Worm (Caenorhabditis elegans): Measurements from ENCODE around the gene suca-1.

The suca-1 gene

DNA sequence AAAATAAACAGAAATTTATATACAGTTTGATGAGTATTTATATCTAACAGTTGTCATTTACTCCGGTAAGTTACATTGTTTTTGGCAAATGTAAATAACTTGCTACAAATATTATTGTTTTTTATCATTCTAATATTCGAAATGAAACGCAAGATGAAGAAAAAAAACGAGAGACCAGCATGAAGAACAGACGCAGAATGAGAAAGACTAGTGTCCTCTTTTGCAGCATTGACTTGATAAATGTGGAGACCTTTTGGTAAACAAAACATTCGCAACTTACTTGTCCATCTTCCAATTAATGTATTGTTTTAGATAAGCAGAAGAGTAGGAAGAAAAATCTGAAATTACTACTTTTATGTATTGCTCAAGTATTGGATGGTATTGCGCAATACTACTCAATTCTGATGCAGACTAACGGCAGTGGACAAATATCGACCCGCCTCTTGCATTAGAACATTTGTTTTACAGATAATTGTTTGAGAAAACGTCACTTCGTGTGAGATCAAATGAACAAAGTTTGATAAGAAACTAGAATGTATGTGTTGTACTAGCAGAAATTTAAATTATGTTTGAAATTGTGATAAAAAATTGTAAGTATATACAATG is 22.7 kb downstream of the suca-1 start, which contains the start of gene pgp-6:
Gene pgp-6, minus strand, starts transcription at position 288 of the 606 bp plus-strand sequence.
- TF ChIP-seq ztf-29 (GFP tag; IDR thresholded peaks at IDR 0.05) = no peak
- no peak for TF ChIP-seq tab-1 (GFP tag; IDR thresholded peaks at IDR 0.05)
- no peak for TF ChIP-seq ztf-23 (GFP tag; IDR thresholded peaks at IDR 0.05)
- no peak for TF ChIP-seq klf-2 (GFP tag; conservative IDR thresholded peaks at IDR 0.05)
- no peak for TF ChIP-seq ref-1 (GFP tag; conservative IDR thresholded peaks at IDR 0.05)
- no peak for TF ChIP-seq T22C8.4 (GFP tag; IDR thresholded peaks at IDR 0.05)
- no peak for TF ChIP-seq flt-1 (GFP tag; IDR thresholded peaks at IDR 0.05)
- no peak for TF ChIP-seq med-1 (GFP tag; optimal IDR thresholded peaks at IDR 0.05; ENCODE audit: insufficient read depth)
- no peak for TF ChIP-seq cog-1 (tag; optimal IDR thresholded peaks at IDR 0.05)

DNA sequence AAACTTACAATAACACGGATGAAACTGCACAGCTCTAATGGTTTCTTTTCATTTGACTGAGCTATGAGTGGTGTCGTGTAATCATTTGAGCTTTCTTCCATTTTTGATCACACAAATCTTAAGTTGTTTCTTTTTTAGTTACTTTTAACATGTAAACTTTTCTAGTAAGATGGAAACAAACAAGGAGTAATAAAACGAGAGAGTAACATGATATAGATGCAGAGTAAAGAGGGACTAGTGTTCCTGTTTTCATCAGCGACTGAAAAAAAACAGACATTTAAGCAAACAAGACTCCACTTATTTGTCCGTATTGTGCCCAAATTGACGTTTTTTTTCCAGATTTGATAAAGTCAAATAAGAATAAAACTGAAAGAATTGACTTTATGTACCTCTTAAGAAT is 29.8 kb downstream of the suca-1 start, which contains the start of gene pgp-7:
Gene pgp-7, minus strand, starts transcription at position 101 of the 400 bp plus-strand sequence.
- TF ChIP-seq flt-1 (GFP tag; IDR thresholded peaks at IDR 0.05) (no peak), ztf-29 (GFP tag; IDR thresholded peaks at IDR 0.05) (no peak), med-1 (GFP tag; optimal IDR thresholded peaks at IDR 0.05; ENCODE audit: insufficient read depth) (no peak), T22C8.4 (GFP tag; IDR thresholded peaks at IDR 0.05) (no peak), tab-1 (GFP tag; IDR thresholded peaks at IDR 0.05) (no peak), cog-1 (tag; optimal IDR thresholded peaks at IDR 0.05) (no peak), klf-2 (GFP tag; conservative IDR thresholded peaks at IDR 0.05) (no peak), ztf-23 (GFP tag; IDR thresholded peaks at IDR 0.05) (no peak), ref-1 (GFP tag; conservative IDR thresholded peaks at IDR 0.05) (no peak)

DNA sequence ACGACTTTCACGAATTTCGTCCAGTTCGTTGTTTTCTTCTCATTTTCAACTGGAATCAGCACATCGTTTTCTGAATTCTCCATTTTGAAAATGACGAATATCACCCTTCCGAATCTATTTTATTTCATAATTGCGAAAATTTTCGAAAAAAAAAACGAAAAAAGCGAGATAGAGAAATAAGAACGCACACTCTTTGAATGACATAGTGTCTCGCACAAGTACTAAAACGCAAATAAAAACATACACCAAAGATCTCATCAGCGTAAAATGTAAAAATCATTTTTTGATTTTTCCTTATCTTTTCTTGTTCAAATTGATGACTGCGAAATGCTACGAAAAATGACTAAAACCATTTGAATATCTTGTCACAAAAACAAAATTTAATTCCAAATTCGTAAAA is 35.6 kb downstream of the suca-1 start, which contains the start of gene pgp-8:
Gene pgp-8, minus strand, starts transcription at position 101 of the 400 bp plus-strand sequence.
- TF ChIP-seq ztf-29 (GFP tag; IDR thresholded peaks at IDR 0.05) (no peak), klf-2 (GFP tag; conservative IDR thresholded peaks at IDR 0.05) (no peak), flt-1 (GFP tag; IDR thresholded peaks at IDR 0.05) (no peak), ztf-23 (GFP tag; IDR thresholded peaks at IDR 0.05) (no peak), med-1 (GFP tag; optimal IDR thresholded peaks at IDR 0.05; ENCODE audit: insufficient read depth) (no peak), cog-1 (tag; optimal IDR thresholded peaks at IDR 0.05) (no peak), ref-1 (GFP tag; conservative IDR thresholded peaks at IDR 0.05) (no peak), T22C8.4 (GFP tag; IDR thresholded peaks at IDR 0.05) (no peak), tab-1 (GFP tag; IDR thresholded peaks at IDR 0.05) (no peak)

DNA sequence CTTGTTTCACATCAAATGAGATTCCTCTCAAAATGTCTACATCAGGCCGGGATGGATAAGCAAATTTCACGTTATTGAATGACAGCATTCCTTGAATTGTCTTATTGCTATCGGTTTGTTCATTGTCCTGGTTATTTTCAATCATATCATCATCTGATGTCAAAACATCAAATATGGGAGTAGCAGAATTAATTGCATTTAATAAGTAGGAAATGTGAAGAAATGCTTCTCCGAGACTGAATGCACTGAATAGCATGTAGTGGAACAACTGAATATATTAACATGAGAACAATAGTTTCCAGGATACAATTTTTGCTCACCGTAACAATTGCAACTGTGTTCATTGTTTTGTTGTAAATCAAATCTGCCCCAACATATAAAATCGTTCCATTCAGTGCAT is 37.3 kb downstream of the suca-1 start:
- no peak for TF ChIP-seq cog-1 (tag; optimal IDR thresholded peaks at IDR 0.05)
- TF ChIP-seq ztf-23 (GFP tag; IDR thresholded peaks at IDR 0.05) = no peak
- TF ChIP-seq ztf-29 (GFP tag; IDR thresholded peaks at IDR 0.05) = no peak
- TF ChIP-seq T22C8.4 (GFP tag; IDR thresholded peaks at IDR 0.05) = no peak
- no peak for TF ChIP-seq tab-1 (GFP tag; IDR thresholded peaks at IDR 0.05)
- TF ChIP-seq med-1 (GFP tag; optimal IDR thresholded peaks at IDR 0.05; ENCODE audit: insufficient read depth) = no peak
- TF ChIP-seq flt-1 (GFP tag; IDR thresholded peaks at IDR 0.05) = no peak
- no peak for TF ChIP-seq ref-1 (GFP tag; conservative IDR thresholded peaks at IDR 0.05)
- no peak for TF ChIP-seq klf-2 (GFP tag; conservative IDR thresholded peaks at IDR 0.05)

DNA sequence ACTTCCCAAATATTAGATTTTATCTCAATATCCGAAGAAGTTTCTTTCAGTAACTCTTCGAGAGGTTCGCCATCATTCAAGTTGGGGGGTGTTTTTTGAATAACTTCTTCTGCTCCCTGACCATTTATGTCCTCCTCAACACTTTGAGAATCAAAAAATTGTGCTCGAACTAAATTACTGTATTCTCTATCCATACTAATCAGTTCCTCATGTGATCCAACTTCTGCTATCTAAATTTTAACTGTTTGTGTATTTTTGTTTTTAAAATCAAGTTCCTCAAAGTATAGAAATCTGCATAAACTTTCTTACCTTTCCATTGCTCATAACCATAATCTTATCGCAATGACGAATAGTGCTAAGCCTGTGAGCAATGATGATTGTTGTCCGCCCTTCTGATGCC is 38.2 kb downstream of the suca-1 start:
- TF ChIP-seq flt-1 (GFP tag; IDR thresholded peaks at IDR 0.05) (no peak), cog-1 (tag; optimal IDR thresholded peaks at IDR 0.05) (no peak)

DNA sequence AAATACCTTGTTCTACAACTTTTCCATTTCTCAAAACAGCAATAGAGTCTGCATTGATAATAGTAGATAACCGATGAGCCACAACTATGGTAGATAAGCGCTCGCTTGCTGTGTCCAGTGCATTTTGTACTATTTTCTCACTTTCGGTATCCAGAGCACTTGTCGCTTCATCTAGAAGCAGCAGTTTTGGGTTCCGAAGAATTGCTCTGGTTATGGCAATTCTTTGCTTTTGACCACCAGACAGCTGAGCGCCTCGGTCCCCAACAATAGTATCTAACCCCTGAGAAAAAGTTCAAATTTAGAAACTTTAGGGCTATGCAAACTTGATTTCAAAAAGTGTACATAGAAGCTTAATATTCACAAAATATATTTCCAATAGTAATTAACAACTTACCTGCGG is 40.3 kb downstream of the suca-1 start:
- TF ChIP-seq cog-1 (tag; optimal IDR thresholded peaks at IDR 0.05) = no peak

DNA sequence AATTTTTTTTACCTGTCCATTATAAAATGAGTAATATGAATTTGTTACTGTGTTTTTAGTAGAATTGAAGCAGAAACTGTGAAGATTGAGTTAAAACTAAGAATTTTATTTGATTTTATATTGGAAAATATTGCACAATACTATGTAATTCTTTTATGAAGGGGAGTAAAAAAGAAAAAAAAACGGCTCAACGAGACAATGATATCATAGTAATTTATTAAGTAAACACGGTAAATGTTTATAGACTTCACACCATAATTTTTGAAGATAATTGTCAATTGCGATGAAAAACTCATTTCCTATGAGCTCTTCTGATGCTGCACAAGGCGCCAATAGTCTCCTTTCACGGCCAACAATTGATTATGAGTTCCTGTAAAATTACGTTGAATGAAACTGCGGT is 40.7 kb downstream of the suca-1 start, which contains the start of gene pgp-5:
Gene pgp-5, minus strand, starts transcription at position 87 of the 400 bp plus-strand sequence.
- no peak for TF ChIP-seq ref-1 (GFP tag; conservative IDR thresholded peaks at IDR 0.05)
- TF ChIP-seq klf-2 (GFP tag; conservative IDR thresholded peaks at IDR 0.05) = no peak
- TF ChIP-seq ztf-29 (GFP tag; IDR thresholded peaks at IDR 0.05) = no peak
- TF ChIP-seq ztf-23 (GFP tag; IDR thresholded peaks at IDR 0.05) = no peak
- no peak for TF ChIP-seq T22C8.4 (GFP tag; IDR thresholded peaks at IDR 0.05)
- no peak for TF ChIP-seq cog-1 (tag; optimal IDR thresholded peaks at IDR 0.05)
- TF ChIP-seq tab-1 (GFP tag; IDR thresholded peaks at IDR 0.05) = no peak
- TF ChIP-seq flt-1 (GFP tag; IDR thresholded peaks at IDR 0.05) = no peak
- no peak for TF ChIP-seq med-1 (GFP tag; optimal IDR thresholded peaks at IDR 0.05; ENCODE audit: insufficient read depth)

DNA sequence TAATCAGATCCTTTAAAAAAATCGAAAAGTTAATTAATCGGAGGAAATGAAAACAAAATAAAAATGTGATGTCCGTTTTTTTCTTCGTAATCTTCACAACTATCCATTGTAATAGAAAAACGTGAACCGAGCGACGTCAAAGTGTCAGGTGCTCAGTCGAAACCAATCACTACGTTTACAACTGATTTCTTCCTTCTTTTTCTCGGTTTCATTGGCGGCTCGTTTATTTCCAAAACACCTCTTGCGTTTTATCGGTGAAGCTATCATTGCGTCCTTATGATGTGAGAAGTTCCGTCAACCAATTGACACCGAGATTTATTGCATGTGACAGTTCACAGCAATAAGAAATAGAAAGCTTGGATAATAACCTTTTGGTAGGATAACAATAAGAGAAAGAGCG is 46.6 kb downstream of the suca-1 start:
- TF ChIP-seq flt-1 (GFP tag; IDR thresholded peaks at IDR 0.05) (no peak), T22C8.4 (GFP tag; IDR thresholded peaks at IDR 0.05) (no peak), cog-1 (tag; optimal IDR thresholded peaks at IDR 0.05) (no peak), ztf-23 (GFP tag; IDR thresholded peaks at IDR 0.05) (no peak), ztf-29 (GFP tag; IDR thresholded peaks at IDR 0.05) (no peak), ref-1 (GFP tag; conservative IDR thresholded peaks at IDR 0.05) (no peak), klf-2 (GFP tag; conservative IDR thresholded peaks at IDR 0.05) (no peak), tab-1 (GFP tag; IDR thresholded peaks at IDR 0.05) (no peak), med-1 (GFP tag; optimal IDR thresholded peaks at IDR 0.05; ENCODE audit: insufficient read depth) (no peak)

DNA sequence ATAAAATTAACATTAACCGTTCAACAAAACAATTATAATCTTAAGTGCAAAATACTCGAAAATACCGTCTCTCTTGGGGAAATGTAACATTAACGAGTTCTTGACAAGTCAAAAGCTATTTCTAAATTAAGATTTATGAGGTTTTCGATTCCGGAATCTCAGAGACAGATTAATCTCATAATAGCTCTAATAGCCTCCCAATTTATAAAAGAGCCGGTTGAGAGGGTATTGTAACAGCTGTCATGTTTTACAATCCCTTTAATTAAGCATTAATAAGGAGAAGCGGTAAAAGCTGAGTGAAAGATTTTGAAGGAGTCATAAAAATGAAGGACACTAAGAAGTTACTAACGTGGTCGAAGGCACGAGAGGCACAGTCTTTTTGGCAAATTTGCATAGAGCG is 48.2 kb downstream of the suca-1 start:
- no peak for TF ChIP-seq T22C8.4 (GFP tag; IDR thresholded peaks at IDR 0.05)
- no peak for TF ChIP-seq ztf-23 (GFP tag; IDR thresholded peaks at IDR 0.05)
- TF ChIP-seq cog-1 (tag; optimal IDR thresholded peaks at IDR 0.05) = no peak
- no peak for TF ChIP-seq flt-1 (GFP tag; IDR thresholded peaks at IDR 0.05)
- TF ChIP-seq ztf-29 (GFP tag; IDR thresholded peaks at IDR 0.05) = no peak
- TF ChIP-seq klf-2 (GFP tag; conservative IDR thresholded peaks at IDR 0.05) = no peak
- no peak for TF ChIP-seq med-1 (GFP tag; optimal IDR thresholded peaks at IDR 0.05; ENCODE audit: insufficient read depth)
- TF ChIP-seq ref-1 (GFP tag; conservative IDR thresholded peaks at IDR 0.05) = no peak
- no peak for TF ChIP-seq tab-1 (GFP tag; IDR thresholded peaks at IDR 0.05)

DNA sequence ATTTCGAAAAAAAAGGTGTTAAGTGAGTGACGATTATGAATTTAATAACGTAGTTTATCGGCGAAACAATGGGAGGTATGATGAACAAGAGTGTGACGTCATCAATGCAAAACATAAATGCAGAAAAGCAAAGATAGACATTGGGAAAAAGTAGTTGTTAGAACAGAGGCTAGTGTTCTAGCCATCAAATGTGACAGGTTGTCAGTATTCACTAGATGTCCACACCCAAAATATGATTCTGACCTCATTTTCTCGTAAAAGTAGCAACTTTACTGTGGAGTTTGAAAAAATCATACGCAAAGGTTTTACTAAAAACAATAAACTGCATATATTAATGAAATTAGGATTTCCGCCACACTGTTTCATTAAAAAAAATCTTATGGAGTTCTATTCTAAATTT is 48.7 kb downstream of the suca-1 start:
- TF ChIP-seq ztf-29 (GFP tag; IDR thresholded peaks at IDR 0.05) = no peak
- no peak for TF ChIP-seq med-1 (GFP tag; optimal IDR thresholded peaks at IDR 0.05; ENCODE audit: insufficient read depth)
- no peak for TF ChIP-seq ref-1 (GFP tag; conservative IDR thresholded peaks at IDR 0.05)
- TF ChIP-seq cog-1 (tag; optimal IDR thresholded peaks at IDR 0.05) = no peak
- TF ChIP-seq klf-2 (GFP tag; conservative IDR thresholded peaks at IDR 0.05) = no peak
- TF ChIP-seq T22C8.4 (GFP tag; IDR thresholded peaks at IDR 0.05) = no peak
- TF ChIP-seq tab-1 (GFP tag; IDR thresholded peaks at IDR 0.05) = no peak
- no peak for TF ChIP-seq flt-1 (GFP tag; IDR thresholded peaks at IDR 0.05)
- TF ChIP-seq ztf-23 (GFP tag; IDR thresholded peaks at IDR 0.05) = no peak
